Worm (Caenorhabditis elegans) whole organism, mixed stage, embryonic: Measurements from ENCODE around the gene bcl-7.

Source experiments
- elt-1 ChIP-seq: sonication (generic microtip); optimal IDR thresholded peaks from 2 replicates; lab custom pipeline; 2017; ENCODE audit warnings: missing genetic modification characterization, mild to moderate bottlenecking, missing compliant biosample characterization, antibody characterized with exemption, moderate library complexity, borderline replicate concordance; ENCODE audit not compliant: insufficient read depth
- lin-13 ChIP-seq: fragments of 150-350 bp; optimal IDR thresholded peaks from 2 replicates; lab custom pipeline; 2014; ENCODE audit warnings: missing biosample characterization, missing genetic modification characterization
- lsy-2 ChIP-seq: fragments of 150-350 bp; optimal IDR thresholded peaks from 2 replicates; lab custom pipeline; 2014; ENCODE audit warnings: missing biosample characterization, missing genetic modification characterization
- nhr-12 ChIP-seq: fragments of 150-350 bp; optimal IDR thresholded peaks from 2 replicates; lab custom pipeline; 2014; ENCODE audit warnings: missing biosample characterization, missing genetic modification characterization
- nhr-76 ChIP-seq: sonication (generic microtip); optimal IDR thresholded peaks from 2 replicates; lab custom pipeline; 2017; ENCODE audit warnings: missing biosample characterization, missing genetic modification characterization
- snpc-4 ChIP-seq: fragments of 150-350 bp; optimal IDR thresholded peaks from 2 replicates; lab custom pipeline; 2014; ENCODE audit warnings: missing biosample characterization, missing genetic modification characterization
- unc-62 ChIP-seq: fragments of 150-350 bp; optimal IDR thresholded peaks from 2 replicates; lab custom pipeline; 2014; ENCODE audit warnings: missing biosample characterization, missing genetic modification reagents, missing genetic modification characterization
- ztf-11 ChIP-seq: fragments of 150-350 bp; optimal IDR thresholded peaks from 2 replicates; lab custom pipeline; 2014; ENCODE audit warnings: missing biosample characterization, missing genetic modification characterization

ce11 chrIII:5942104-5942503, 16.2 kb downstream of the bcl-7 start:
- TF ChIP-seq ztf-11 (tag; lab: Kevin White, UChicago) (no peak), lin-13 (no peak), unc-62 (GFP tag; lab: Kevin White, UChicago) (no peak), elt-1 (tag; lab: Kevin White, UChicago) (peak; percentile 84), nhr-12 (tag; lab: Kevin White, UChicago) (no peak), lsy-2 (tag; lab: Kevin White, UChicago) (no peak), nhr-76 (no peak), snpc-4 (tag; lab: Kevin White, UChicago) (no peak)
